2 fruit fly cellular contexts compared by ENCODE assay signal in the genomic region with DNA sequence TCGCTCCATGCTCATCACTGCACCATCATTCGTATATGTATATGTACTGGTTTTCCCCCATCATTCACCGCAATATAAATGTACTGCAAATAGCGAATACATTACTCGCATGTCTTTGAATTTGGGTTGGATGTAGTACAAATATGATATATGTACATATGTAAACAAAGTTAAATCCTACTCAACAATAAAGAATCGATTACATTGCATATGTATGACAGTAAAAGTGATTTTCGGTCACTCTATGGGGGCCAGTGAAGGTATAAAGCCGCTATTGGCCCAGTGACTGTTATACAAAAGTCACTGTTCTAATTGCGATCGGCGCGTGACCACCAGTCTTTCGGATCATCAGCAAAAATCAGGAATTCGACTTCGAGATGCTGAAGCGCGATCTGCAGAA.
TF ChIP-seq lines count a peak whose summit lies in the region.

A gene (plus strand): TSS at position 301 of the 400 bp plus-strand sequence.

- no peak for TF ChIP-seq CTCF in whole organism, embryonic (GFP tag; optimal IDR thresholded peaks at IDR 0.05; lab: Kevin White, UChicago)

TF ChIP-seq in whole organism, adult, 20 proteins besides CTCF, POLR2A, EP300 and RAD21:
- TF ChIP-seq pad (GFP tag; optimal IDR thresholded peaks at IDR 0.05; lab: Kevin White, UChicago) (peak; percentile 15), Hr96 (GFP tag; optimal IDR thresholded peaks at IDR 0.05; lab: Kevin White, UChicago) (no peak)

TF ChIP-seq in whole organism, embryonic, 481 proteins besides CTCF, POLR2A, EP300 and RAD21:
- TF ChIP-seq CG3995 (GFP tag; optimal IDR thresholded peaks at IDR 0.05; lab: Kevin White, UChicago) = peak; percentile 89
- TF ChIP-seq CG17385 (GFP tag; optimal IDR thresholded peaks at IDR 0.05; lab: Kevin White, UChicago) = no peak
